Worm (Caenorhabditis elegans) whole organism, young adult: Measurements from ENCODE around the gene tag-89.

Experiments used
- C17E4.6 ChIP-seq: fragments of 200-800 bp; sonication (Bioruptor generic); IDR thresholded peaks from 2 replicates; pipeline ENCODE4 v1.3.6; 2022; ENCODE audit warnings: missing genetic modification reagents, missing genetic modification characterization, missing compliant biosample characterization
- D2030.7 ChIP-seq: fragments of 200-800 bp; sonication (Bioruptor generic); IDR thresholded peaks from 2 replicates; pipeline ENCODE4 v1.3.6; 2022; ENCODE audit warnings: missing genetic modification reagents, missing genetic modification characterization, missing compliant biosample characterization
- F33H1.4 ChIP-seq: fragments of 200-800 bp; sonication (Bioruptor generic); IDR thresholded peaks from 2 replicates; pipeline ENCODE4 v1.3.6; 2022; ENCODE audit warnings: missing genetic modification reagents, missing genetic modification characterization, missing compliant biosample characterization
- F37B4.10 ChIP-seq: fragments of 200-800 bp; sonication (Bioruptor generic); IDR thresholded peaks from 2 replicates; pipeline ENCODE4 v1.3.6; 2022; ENCODE audit warnings: missing genetic modification characterization, missing compliant biosample characterization
- F39B2.1 ChIP-seq: fragments of 200-800 bp; sonication (Bioruptor generic); IDR thresholded peaks from 2 replicates; pipeline ENCODE4 v1.3.6; 2022; ENCODE audit warnings: missing genetic modification reagents, missing genetic modification characterization, missing compliant biosample characterization
- F49E8.2 ChIP-seq: sonication (generic microtip); optimal IDR thresholded peaks from 3 replicates; lab custom pipeline; 2017; ENCODE audit warnings: missing genetic modification characterization, mild to moderate bottlenecking, missing compliant biosample characterization, antibody characterized with exemption, moderate library complexity; ENCODE audit not compliant: insufficient read depth
- Y53F4B.3 ChIP-seq: fragments of 200-800 bp; sonication (Bioruptor generic); IDR thresholded peaks from 2 replicates; pipeline ENCODE4 v1.3.6; 2022; ENCODE audit warnings: missing genetic modification reagents, missing genetic modification characterization, missing compliant biosample characterization
- Y53G8AR.9 ChIP-seq: fragments of 200-800 bp; sonication (Bioruptor generic); conservative IDR thresholded peaks from 2 replicates; pipeline ENCODE4 v1.3.6; 2022; ENCODE audit warnings: missing genetic modification reagents, missing genetic modification characterization, missing compliant biosample characterization
- Y67H2A.10 ChIP-seq: fragments of 200-800 bp; sonication (Bioruptor generic); conservative IDR thresholded peaks from 2 replicates; pipeline ENCODE4 v1.3.6; 2022; ENCODE audit warnings: missing genetic modification reagents, missing genetic modification characterization, missing compliant biosample characterization
- Y79H2A.3 ChIP-seq: fragments of 200-800 bp; sonication (Bioruptor generic); conservative IDR thresholded peaks from 2 replicates; pipeline ENCODE4 v1.3.6; 2022; ENCODE audit warnings: missing genetic modification reagents, missing genetic modification characterization, missing compliant biosample characterization
- Y95B8A.8 ChIP-seq: fragments of 200-800 bp; sonication (Bioruptor generic); IDR thresholded peaks from 2 replicates; pipeline ENCODE4 v1.3.6; 2022; ENCODE audit warnings: missing genetic modification reagents, missing genetic modification characterization, missing compliant biosample characterization
- aptf-2 ChIP-seq: fragments of 200-800 bp; sonication (Bioruptor generic); conservative IDR thresholded peaks from 2 replicates; pipeline ENCODE4 v1.3.6; 2022; ENCODE audit warnings: missing genetic modification reagents, missing genetic modification characterization, missing compliant biosample characterization
- attf-3 ChIP-seq: fragments of 200-800 bp; sonication (Bioruptor generic); conservative IDR thresholded peaks from 2 replicates; pipeline ENCODE4 v1.3.6; 2022; ENCODE audit warnings: missing genetic modification reagents, missing genetic modification characterization, missing compliant biosample characterization
- attf-6 ChIP-seq: fragments of 200-800 bp; sonication (Bioruptor generic); IDR thresholded peaks from 2 replicates; pipeline ENCODE4 v1.3.6; 2022; ENCODE audit warnings: missing genetic modification reagents, missing genetic modification characterization, missing compliant biosample characterization
- cebp-2 ChIP-seq: fragments of 200-800 bp; sonication (Bioruptor generic); IDR thresholded peaks from 2 replicates; pipeline ENCODE4 v1.3.6; 2022; ENCODE audit warnings: missing genetic modification characterization, missing compliant biosample characterization
- ceh-100 ChIP-seq: fragments of 200-800 bp; sonication (Bioruptor generic); IDR thresholded peaks from 2 replicates; pipeline ENCODE4 v1.3.6; 2022; ENCODE audit warnings: missing genetic modification reagents, missing genetic modification characterization, missing compliant biosample characterization
- ceh-91 ChIP-seq: fragments of 200-800 bp; sonication (Bioruptor generic); IDR thresholded peaks from 2 replicates; pipeline ENCODE4 v1.3.6; 2022; ENCODE audit warnings: missing genetic modification reagents, missing genetic modification characterization, missing compliant biosample characterization
- dox-1 ChIP-seq: fragments of 200-800 bp; sonication (Bioruptor generic); IDR thresholded peaks from 2 replicates; pipeline ENCODE4 v1.3.6; 2022; ENCODE audit warnings: missing genetic modification reagents, missing genetic modification characterization, missing compliant biosample characterization
- egl-44 ChIP-seq: fragments of 200-800 bp; sonication (Bioruptor generic); IDR thresholded peaks from 2 replicates; pipeline ENCODE4 v1.3.6; 2022; ENCODE audit warnings: missing genetic modification reagents, missing genetic modification characterization, missing compliant biosample characterization
- ekl-4 ChIP-seq: fragments of 200-800 bp; sonication (Bioruptor generic); IDR thresholded peaks from 2 replicates; pipeline ENCODE4 v1.3.6; 2022; ENCODE audit warnings: missing genetic modification reagents, missing genetic modification characterization, missing compliant biosample characterization
- him-1 ChIP-seq: sonication (generic microtip); optimal IDR thresholded peaks from 2 replicates; lab custom pipeline; 2016; ENCODE audit warnings: missing genotype, missing genetic modification reagents, missing genetic modification characterization, missing compliant biosample characterization
- hmg-1.2 ChIP-seq: fragments of 200-800 bp; sonication (Bioruptor generic); IDR thresholded peaks from 2 replicates; pipeline ENCODE4 v1.3.6; 2022; ENCODE audit warnings: missing genetic modification reagents, missing genetic modification characterization, missing compliant biosample characterization
- hrde-1 ChIP-seq: sonication (generic microtip); optimal IDR thresholded peaks from 2 replicates; lab custom pipeline; 2016; ENCODE audit warnings: missing genetic modification characterization, mild to moderate bottlenecking, missing compliant biosample characterization, moderate library complexity, missing genotype, missing genetic modification reagents, borderline replicate concordance
- hsf-1 ChIP-seq: fragments of 200-800 bp; sonication (Bioruptor generic); IDR thresholded peaks from 2 replicates; pipeline ENCODE4 v1.3.6; 2022; ENCODE audit warnings: missing genetic modification reagents, missing genetic modification characterization, missing compliant biosample characterization
- lin-26 ChIP-seq: fragments of 200-800 bp; sonication (Bioruptor generic); IDR thresholded peaks from 2 replicates; pipeline ENCODE4 v1.3.6; 2022; ENCODE audit warnings: missing genetic modification reagents, missing genetic modification characterization, missing compliant biosample characterization
- lsl-1 ChIP-seq: fragments of 200-800 bp; sonication (Bioruptor generic); optimal IDR thresholded peaks from 2 replicates; lab custom pipeline; 2018; ENCODE audit warnings: mild to moderate bottlenecking, missing genetic modification characterization, moderate library complexity, missing compliant biosample characterization
- madf-3 ChIP-seq: fragments of 200-800 bp; sonication (Bioruptor generic); IDR thresholded peaks from 2 replicates; pipeline ENCODE4 v1.3.6; 2022; ENCODE audit warnings: missing genetic modification reagents, missing genetic modification characterization, missing compliant biosample characterization
- madf-6 ChIP-seq: fragments of 200-800 bp; sonication (Bioruptor generic); IDR thresholded peaks from 2 replicates; pipeline ENCODE4 v1.3.6; 2022; ENCODE audit warnings: missing genetic modification reagents, missing genetic modification characterization, missing compliant biosample characterization
- madf-8 ChIP-seq: fragments of 200-800 bp; sonication (Bioruptor generic); conservative IDR thresholded peaks from 2 replicates; pipeline ENCODE4 v1.3.6; 2022; ENCODE audit warnings: missing genetic modification reagents, missing genetic modification characterization, missing compliant biosample characterization
- mcd-1 ChIP-seq: fragments of 200-800 bp; sonication (Bioruptor generic); IDR thresholded peaks from 2 replicates; pipeline ENCODE4 v1.3.6; 2022; ENCODE audit warnings: missing genetic modification reagents, missing genetic modification characterization, missing compliant biosample characterization
- nfyb-1 ChIP-seq: fragments of 200-800 bp; sonication (Bioruptor generic); IDR thresholded peaks from 2 replicates; pipeline ENCODE4 v1.3.6; 2022; ENCODE audit warnings: missing genetic modification reagents, missing genetic modification characterization, missing compliant biosample characterization
- pbrm-1 ChIP-seq: fragments of 200-800 bp; sonication (Bioruptor generic); IDR thresholded peaks from 2 replicates; pipeline ENCODE4 v1.3.6; 2022; ENCODE audit warnings: missing genetic modification reagents, missing genetic modification characterization, missing compliant biosample characterization
- rcor-1 ChIP-seq: fragments of 200-800 bp; sonication (Bioruptor generic); IDR thresholded peaks from 2 replicates; pipeline ENCODE4 v1.3.6; 2022; ENCODE audit warnings: missing genetic modification reagents, missing genetic modification characterization, missing compliant biosample characterization
- tbp1 ChIP-seq: fragments of 200-800 bp; sonication (Bioruptor generic); optimal IDR thresholded peaks from 2 replicates; lab custom pipeline; 2018; ENCODE audit warnings: mild to moderate bottlenecking, missing genetic modification characterization, missing compliant biosample characterization
- ztf-25 ChIP-seq: fragments of 200-800 bp; sonication (Bioruptor generic); IDR thresholded peaks from 2 replicates; pipeline ENCODE4 v1.3.6; 2022; ENCODE audit warnings: missing genetic modification reagents, missing genetic modification characterization, missing compliant biosample characterization
- ztf-28 ChIP-seq: fragments of 200-800 bp; sonication (Bioruptor generic); IDR thresholded peaks from 2 replicates; pipeline ENCODE4 v1.3.6; 2022; ENCODE audit warnings: missing genetic modification reagents, missing genetic modification characterization, missing compliant biosample characterization

Gene tag-89

DNA sequence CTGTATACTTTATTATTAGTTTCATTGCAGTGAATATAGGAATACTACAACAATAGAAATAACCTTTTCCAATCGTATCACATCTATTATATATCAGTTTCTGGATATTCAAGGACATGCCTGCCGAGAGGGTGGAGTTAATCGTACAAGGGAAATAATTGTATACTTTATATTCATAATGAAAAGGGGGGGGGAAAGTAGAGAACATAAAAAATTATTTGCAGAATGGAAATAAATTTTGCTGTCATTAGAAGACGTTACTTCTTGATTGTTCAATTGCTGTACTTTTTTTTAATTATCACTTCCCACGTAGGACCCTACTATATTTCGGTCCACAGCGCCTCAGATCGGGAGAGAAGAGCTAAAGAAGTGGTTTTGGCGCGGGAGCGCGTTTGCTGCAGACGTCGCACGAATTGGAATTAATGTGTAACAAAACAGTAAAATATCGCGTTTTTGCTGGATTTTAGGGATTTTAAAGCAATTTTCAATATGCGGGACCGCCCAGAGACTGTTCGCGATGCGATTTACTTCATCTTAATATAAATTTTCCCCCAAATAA lies 4.0 kb downstream of the tag-89 start, which contains the start of gene dsl-6:
TSS of gene dsl-6 (minus strand) at position 51 of the 559 bp plus-strand sequence.
- peak; percentile 53 for TF ChIP-seq ceh-100 (GFP tag; lab: Robert Waterston, UW)
- 0 out of 2 replicates have a peak, but pooled peaks have one; percentile 30 for TF ChIP-seq mcd-1 (GFP tag; lab: Robert Waterston, UW)

DNA sequence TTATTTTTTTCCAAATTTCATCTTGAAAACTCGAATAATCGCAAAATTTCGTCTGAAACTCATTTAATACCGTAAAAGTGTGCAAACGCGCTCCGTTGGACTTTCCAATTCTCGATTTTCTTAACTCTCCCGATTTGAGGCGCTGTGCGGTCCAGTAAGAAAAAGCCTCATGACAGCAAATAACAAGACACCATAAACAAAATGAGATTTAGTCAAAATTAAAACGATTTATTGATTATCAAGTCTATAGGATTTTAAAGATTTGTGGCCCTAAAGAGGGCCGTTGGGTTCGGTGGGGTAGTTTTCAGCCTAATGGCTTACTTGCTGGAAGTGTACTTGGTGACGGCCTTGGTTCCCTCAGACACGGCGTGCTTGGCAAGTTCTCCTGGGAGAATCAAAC lies 5.8 kb downstream of the tag-89 start:
- TF ChIP-seq him-1 (tag; lab: Kevin White, UChicago), result peak; percentile 9
- TF ChIP-seq ceh-100 (GFP tag; lab: Robert Waterston, UW), result peak; percentile 72
- 0 out of 2 replicates have a peak, but pooled peaks have one; percentile 27 for TF ChIP-seq Y67H2A.10 (GFP tag; lab: Robert Waterston, UW)
- TF ChIP-seq Y53F4B.3 (GFP tag; lab: Robert Waterston, UW), result peak; percentile 47; the same call in 1 of the 2 replicates
- peak; percentile 90 for TF ChIP-seq dox-1
- peak; percentile 10 for TF ChIP-seq hrde-1 (tag; lab: Kevin White, UChicago)
- TF ChIP-seq madf-6 (GFP tag; lab: Robert Waterston, UW), result peak; percentile 84
- TF ChIP-seq Y79H2A.3, result peak; percentile 73; the same call in 1 of the 2 replicates
- TF ChIP-seq madf-3 (GFP tag; lab: Robert Waterston, UW), result 0 out of 2 replicates have a peak, but pooled peaks have one; percentile 31
- peak; percentile 72 for TF ChIP-seq hsf-1 (GFP tag; lab: Robert Waterston, UW)
- TF ChIP-seq C17E4.6 (GFP tag; lab: Robert Waterston, UW), result 0 out of 2 replicates have a peak, but pooled peaks have one; percentile 48
- TF ChIP-seq madf-8 (GFP tag; lab: Robert Waterston, UW), result peak; percentile 44; the same call in 1 of the 2 replicates
- peak; percentile 73 for TF ChIP-seq mcd-1 (GFP tag; lab: Robert Waterston, UW)
- TF ChIP-seq lsl-1 (GFP tag; lab: Kevin White, UChicago), result peak; percentile 8
- peak; percentile 83 for TF ChIP-seq rcor-1 (GFP tag; lab: Robert Waterston, UW)
- peak; percentile 74 for TF ChIP-seq ztf-25
- TF ChIP-seq F39B2.1 (GFP tag; lab: Robert Waterston, UW), result peak; percentile 88; the same call in 1 of the 2 replicates
- TF ChIP-seq Y53G8AR.9 (GFP tag; lab: Robert Waterston, UW), result peak; percentile 72
- TF ChIP-seq aptf-2 (GFP tag; lab: Robert Waterston, UW), result peak; percentile 69; the same call in 1 of the 2 replicates
- peak; percentile 17 for TF ChIP-seq F49E8.2 (tag; lab: Kevin White, UChicago)
- 0 out of 2 replicates have a peak, but pooled peaks have one; percentile 58 for TF ChIP-seq Y95B8A.8 (GFP tag; lab: Robert Waterston, UW)
- peak; percentile 61; the same call in 1 of the 2 replicates for TF ChIP-seq pbrm-1 (GFP tag; lab: Robert Waterston, UW)
- TF ChIP-seq F33H1.4 (GFP tag; lab: Robert Waterston, UW), result peak; percentile 57
- peak; percentile 89 for TF ChIP-seq lin-26
- TF ChIP-seq cebp-2 (GFP tag; lab: Robert Waterston, UW), result 0 out of 2 replicates have a peak, but pooled peaks have one; percentile 72
- TF ChIP-seq F37B4.10, result 0 out of 2 replicates have a peak, but pooled peaks have one; percentile 64
- 0 out of 2 replicates have a peak, but pooled peaks have one; percentile 33 for TF ChIP-seq egl-44 (GFP tag; lab: Robert Waterston, UW)
- peak; percentile 86 for TF ChIP-seq ekl-4 (GFP tag; lab: Robert Waterston, UW)
- peak; percentile 56; the same call in 1 of the 2 replicates for TF ChIP-seq ceh-91
- peak; percentile 42; the same call in 1 of the 2 replicates for TF ChIP-seq hmg-1.2
- 0 out of 2 replicates have a peak, but pooled peaks have one; percentile 37 for TF ChIP-seq nfyb-1 (GFP tag; lab: Robert Waterston, UW)
- TF ChIP-seq D2030.7 (GFP tag; lab: Robert Waterston, UW), result peak; percentile 74
- peak; percentile 7 for TF ChIP-seq tbp1 (GFP tag; lab: Kevin White, UChicago)
- TF ChIP-seq ztf-28 (GFP tag; lab: Robert Waterston, UW), result 0 out of 2 replicates have a peak, but pooled peaks have one; percentile 58
- peak; percentile 39; the same call in 1 of the 2 replicates for TF ChIP-seq attf-3 (GFP tag; lab: Robert Waterston, UW)
- TF ChIP-seq attf-6, result peak; percentile 85
